Worm (Caenorhabditis elegans) whole organism, L2 larva: ENCODE measurements around the gene F10D2.8.

Experiments
- R02D3.7 ChIP-seq: fragments of 150-350 bp; optimal IDR thresholded peaks from 2 replicates; lab custom pipeline; 2014; ENCODE audit warnings: missing biosample characterization, missing genetic modification characterization
- Y55F3AM.14 ChIP-seq: fragments of 200-800 bp; sonication (Bioruptor generic); optimal IDR thresholded peaks from 2 replicates; lab custom pipeline; 2018; ENCODE audit warnings: mild to moderate bottlenecking, missing genetic modification characterization, missing compliant biosample characterization
- ama-1 ChIP-seq: fragments of 150-350 bp; optimal IDR thresholded peaks from 2 replicates; lab custom pipeline; 2018; ENCODE audit warnings: inconsistent platforms
- ceh-16 ChIP-seq: fragments of 150-350 bp; optimal IDR thresholded peaks from 2 replicates; lab custom pipeline; 2014; ENCODE audit warnings: missing biosample characterization, missing genetic modification characterization
- crh-2 ChIP-seq: sonication (generic microtip); optimal IDR thresholded peaks from 2 replicates; lab custom pipeline; 2017; ENCODE audit warnings: missing biosample characterization, missing genetic modification characterization
- elt-3 ChIP-seq: sonication (generic microtip); optimal IDR thresholded peaks from 2 replicates; lab custom pipeline; 2017; ENCODE audit warnings: missing biosample characterization, missing genetic modification characterization
- lin-39 ChIP-seq: fragments of 150-350 bp; optimal IDR thresholded peaks from 2 replicates; lab custom pipeline; 2014; ENCODE audit warnings: missing biosample characterization, missing genetic modification reagents, missing genetic modification characterization
- nhr-12 ChIP-seq: fragments of 150-350 bp; optimal IDR thresholded peaks from 2 replicates; lab custom pipeline; 2014; ENCODE audit warnings: missing biosample characterization, missing genetic modification characterization
- nhr-237 ChIP-seq: fragments of 150-350 bp; optimal IDR thresholded peaks from 2 replicates; lab custom pipeline; 2014; ENCODE audit warnings: missing biosample characterization, missing genetic modification characterization
- nhr-25 ChIP-seq: fragments of 150-350 bp; sonication (generic microtip); optimal IDR thresholded peaks from 3 replicates; lab custom pipeline; 2014; ENCODE audit warnings: missing biosample characterization, missing genetic modification characterization
- skn-1 ChIP-seq: sonication (generic microtip); optimal IDR thresholded peaks from 2 replicates; lab custom pipeline; 2017; ENCODE audit warnings: missing biosample characterization, missing genetic modification characterization
- unc-39 ChIP-seq: fragments of 150-350 bp; optimal IDR thresholded peaks from 2 replicates; lab custom pipeline; 2014; ENCODE audit warnings: missing biosample characterization, missing genetic modification characterization
- unc-62 ChIP-seq: fragments of 150-350 bp; optimal IDR thresholded peaks from 2 replicates; lab custom pipeline; 2014; ENCODE audit warnings: missing biosample characterization, missing genetic modification reagents, missing genetic modification characterization
- zag-1 ChIP-seq: fragments of 150-350 bp; optimal IDR thresholded peaks from 2 replicates; lab custom pipeline; 2014; ENCODE audit warnings: missing biosample characterization, missing genetic modification characterization

- no peak for TF ChIP-seq nhr-25 (tag; lab: Kevin White, UChicago)
- TF ChIP-seq unc-62 (GFP tag; lab: Kevin White, UChicago), result no peak
- TF ChIP-seq crh-2 (tag; lab: Kevin White, UChicago), result no peak
- no peak for TF ChIP-seq lin-39 (tag; lab: Kevin White, UChicago)
- TF ChIP-seq zag-1, result no peak
- TF ChIP-seq Y55F3AM.14 (GFP tag; lab: Kevin White, UChicago), result no peak
- TF ChIP-seq skn-1 (tag; lab: Kevin White, UChicago), result no peak
- TF ChIP-seq nhr-237 (tag; lab: Kevin White, UChicago), result no peak
- TF ChIP-seq R02D3.7 (tag; lab: Kevin White, UChicago), result no peak
- no peak for TF ChIP-seq ama-1 (lab: Kevin White, UChicago)
- TF ChIP-seq elt-3 (tag; lab: Kevin White, UChicago), result no peak
- no peak for TF ChIP-seq unc-39 (tag; lab: Kevin White, UChicago)
- TF ChIP-seq ceh-16 (tag; lab: Kevin White, UChicago), result no peak
- no peak for TF ChIP-seq nhr-12
Observed at ce11 chrV:7110370-7110769, 40.1 kb downstream of the F10D2.8 start.
